Worm (Caenorhabditis elegans): ENCODE results near the gene Y40H4A.2.

The Y40H4A.2 gene

ce11 chrV:14595984-14596383 lies 10.7 kb upstream of the Y40H4A.2 start:
- TF ChIP-seq elt-2 (tag; optimal IDR thresholded peaks at IDR 0.05) (peak; percentile 12), hlh-6 (tag; optimal IDR thresholded peaks at IDR 0.05) (no peak)

ce11 chrV:14594943-14595342 lies 9.7 kb upstream of the Y40H4A.2 start:
- no peak for TF ChIP-seq dmd-4 (tag; optimal IDR thresholded peaks at IDR 0.05; ENCODE audit: borderline replicate concordance)
- no peak for TF ChIP-seq hlh-8 (tag; optimal IDR thresholded peaks at IDR 0.05)

- TF ChIP-seq pha-2 (tag; optimal IDR thresholded peaks at IDR 0.05): no peak
- TF ChIP-seq ceh-34 (tag; optimal IDR thresholded peaks at IDR 0.05): no peak
- no peak for TF ChIP-seq tbx-7 (tag; optimal IDR thresholded peaks at IDR 0.05)
- no peak for TF ChIP-seq hlh-30 (tag; optimal IDR thresholded peaks at IDR 0.05; ENCODE audit: insufficient read depth)
- no peak for TF ChIP-seq hlh-8 (tag; optimal IDR thresholded peaks at IDR 0.05)
- no peak for TF ChIP-seq ceh-6 (GFP tag; optimal IDR thresholded peaks at IDR 0.05)
- TF ChIP-seq nhr-232 (tag; optimal IDR thresholded peaks at IDR 0.05): no peak
- TF ChIP-seq ceh-2 (tag; optimal IDR thresholded peaks at IDR 0.05): no peak
- TF ChIP-seq mec-3 (tag; optimal IDR thresholded peaks at IDR 0.05; ENCODE audit: borderline replicate concordance): no peak
- no peak for TF ChIP-seq ceh-14 (tag; optimal IDR thresholded peaks at IDR 0.05)
- no peak for TF ChIP-seq ama-1 (optimal IDR thresholded peaks at IDR 0.05)
- TF ChIP-seq pqm-1 (tag; optimal IDR thresholded peaks at IDR 0.05): no peak
- TF ChIP-seq dve-1 (tag; optimal IDR thresholded peaks at IDR 0.05): no peak
- TF ChIP-seq lin-11 (tag; optimal IDR thresholded peaks at IDR 0.05): no peak
- TF ChIP-seq sox-4 (tag; optimal IDR thresholded peaks at IDR 0.05): no peak
Observed at ce11 chrV:14594103-14594502, 8.9 kb upstream of the Y40H4A.2 start.

- no peak for TF ChIP-seq unc-55 (GFP tag; optimal IDR thresholded peaks at IDR 0.05)
- TF ChIP-seq sox-4 (tag; optimal IDR thresholded peaks at IDR 0.05): no peak
- no peak for TF ChIP-seq ama-1 (optimal IDR thresholded peaks at IDR 0.05)
- TF ChIP-seq ceh-18 (tag; optimal IDR thresholded peaks at IDR 0.05): no peak
- TF ChIP-seq T23F11.4 (GFP tag; optimal IDR thresholded peaks at IDR 0.05): no peak
- no peak for TF ChIP-seq ceh-22 (tag; optimal IDR thresholded peaks at IDR 0.05)
Observed at ce11 chrV:14579619-14580018, 5.6 kb downstream of the Y40H4A.2 start, which contains the start of gene gar-3. Gene gar-3, minus strand, starts transcription at chrV:14579719.

- TF ChIP-seq eyg-1 (tag; optimal IDR thresholded peaks at IDR 0.05): no peak
- TF ChIP-seq unc-55 (GFP tag; optimal IDR thresholded peaks at IDR 0.05): peak; percentile 42
- TF ChIP-seq unc-42 (tag; optimal IDR thresholded peaks at IDR 0.05): no peak
Observed at ce11 chrV:14576745-14577373, 8.4 kb downstream of the Y40H4A.2 start.

- TF ChIP-seq T23F11.4 (GFP tag; optimal IDR thresholded peaks at IDR 0.05): no peak
- no peak for TF ChIP-seq K09A11.1 (tag; optimal IDR thresholded peaks at IDR 0.05; ENCODE audit: insufficient read depth)
- TF ChIP-seq ceh-34 (tag; optimal IDR thresholded peaks at IDR 0.05): no peak
Observed at ce11 chrV:14562589-14562988, 22.7 kb downstream of the Y40H4A.2 start, which contains the start of gene C53A5.11. Gene C53A5.11, plus strand, starts transcription at chrV:14562889.

- TF ChIP-seq pha-4 (tag; optimal IDR thresholded peaks at IDR 0.05) (no peak), elt-2 (tag; optimal IDR thresholded peaks at IDR 0.05) (no peak), ceh-24 (tag; optimal IDR thresholded peaks at IDR 0.05) (no peak), unc-86 (tag; optimal IDR thresholded peaks at IDR 0.05) (no peak), ets-4 (tag; optimal IDR thresholded peaks at IDR 0.05) (no peak), ref-2 (tag; optimal IDR thresholded peaks at IDR 0.05) (no peak), dve-1 (tag; optimal IDR thresholded peaks at IDR 0.05) (no peak), pha-2 (tag; optimal IDR thresholded peaks at IDR 0.05) (no peak)
Observed at ce11 chrV:14559312-14559711, 25.9 kb downstream of the Y40H4A.2 start, which contains the start of gene srt-32. Gene srt-32, plus strand, starts transcription at chrV:14559612.

Data from whole organism, late embryonic.